Fruit fly (Drosophila melanogaster) whole organism, embryonic: ENCODE measurements around the gene Nup107.

Source experiments
- Atf6 ChIP-seq: fragments of 200-800 bp; sonication (Bioruptor generic); IDR thresholded peaks from 2 replicates; pipeline ENCODE4 v1.3.6; 2022; ENCODE audit warnings: missing biosample characterization, missing genetic modification characterization
- Blimp-1 ChIP-seq: fragments of 200-800 bp; sonication (Bioruptor generic); optimal IDR thresholded peaks from 3 replicates; lab custom pipeline; 2018; ENCODE audit warnings: missing biosample characterization, missing genetic modification characterization, mild to moderate bottlenecking, moderate library complexity, missing genetic modification reagents
- CG1233 ChIP-seq: fragments of 200-800 bp; sonication (Bioruptor generic); optimal IDR thresholded peaks from 4 replicates; lab custom pipeline; 2018; ENCODE audit warnings: missing biosample characterization, mild to moderate bottlenecking, missing genetic modification characterization
- CG12769 ChIP-seq: fragments of 200-800 bp; sonication (Bioruptor generic); optimal IDR thresholded peaks from 2 replicates; lab custom pipeline; 2019; ENCODE audit warnings: missing biosample characterization, mild to moderate bottlenecking, missing genetic modification characterization, moderate library complexity
- CG13775 ChIP-seq: fragments of 200-800 bp; sonication (Bioruptor generic); optimal IDR thresholded peaks from 3 replicates; lab custom pipeline; 2017; ENCODE audit warnings: missing biosample characterization, mild to moderate bottlenecking, missing genetic modification characterization
- CG15011 ChIP-seq: fragments of 200-800 bp; sonication (Bioruptor generic); optimal IDR thresholded peaks from 3 replicates; lab custom pipeline; 2018; ENCODE audit warnings: missing biosample characterization, mild to moderate bottlenecking, missing genetic modification characterization
- CG15601 ChIP-seq: fragments of 200-800 bp; sonication (Bioruptor generic); optimal IDR thresholded peaks from 3 replicates; lab custom pipeline; 2019; ENCODE audit warnings: missing biosample characterization, mild to moderate bottlenecking, missing genetic modification characterization, moderate library complexity
- CG1603 ChIP-seq: fragments of 200-800 bp; sonication (Bioruptor generic); optimal IDR thresholded peaks from 2 replicates; lab custom pipeline; 2019; ENCODE audit warnings: missing biosample characterization, mild to moderate bottlenecking, missing genetic modification characterization, moderate library complexity
- CG17912 ChIP-seq: fragments of 200-800 bp; sonication (Bioruptor generic); optimal IDR thresholded peaks from 2 replicates; lab custom pipeline; 2018; ENCODE audit warnings: missing biosample characterization, mild to moderate bottlenecking, missing genetic modification characterization
- CG1792 ChIP-seq: fragments of 200-800 bp; sonication (Bioruptor generic); optimal IDR thresholded peaks from 2 replicates; lab custom pipeline; 2016; ENCODE audit warnings: missing biosample characterization, missing genetic modification characterization
- CG2712 ChIP-seq: fragments of 200-800 bp; optimal IDR thresholded peaks from 3 replicates; lab custom pipeline; 2019; ENCODE audit warnings: missing biosample characterization, mild to moderate bottlenecking, missing genetic modification characterization, moderate library complexity
- CG42726 ChIP-seq: fragments of 200-800 bp; sonication (Bioruptor generic); IDR thresholded peaks from 2 replicates; pipeline ENCODE4 v1.3.6; 2022; ENCODE audit warnings: missing biosample characterization, missing genetic modification characterization; ENCODE audit not compliant: partially characterized antibody
- CG5953 ChIP-seq: fragments of 200-800 bp; sonication (Bioruptor generic); IDR thresholded peaks from 2 replicates; pipeline ENCODE4 v1.3.6; 2022; ENCODE audit warnings: missing biosample characterization, missing genetic modification characterization
- CG6254 ChIP-seq: fragments of 200-800 bp; sonication (Bioruptor generic); optimal IDR thresholded peaks from 3 replicates; lab custom pipeline; 2017; ENCODE audit warnings: mild to moderate bottlenecking, missing biosample characterization, missing genetic modification reagents, missing genetic modification characterization
- CG6765 ChIP-seq: fragments of 200-800 bp; sonication (Bioruptor generic); optimal IDR thresholded peaks from 3 replicates; lab custom pipeline; 2017; ENCODE audit warnings: missing biosample characterization, mild to moderate bottlenecking, missing genetic modification characterization
- CG6791 ChIP-seq: fragments of 200-800 bp; sonication (Bioruptor generic); IDR thresholded peaks from 3 replicates; pipeline ENCODE4 v1.3.6; 2022; ENCODE audit warnings: missing biosample characterization, missing genetic modification characterization; ENCODE audit not compliant: partially characterized antibody
- CG8290 ChIP-seq, 3 experiments: fragments of 200-800 bp; sonication (Bioruptor generic); optimal IDR thresholded peaks; 2 replicates each; lab custom pipeline; 2016 to 2019; ENCODE audit warnings: missing biosample characterization in 3 of 3, missing genetic modification characterization in 3 of 3, mild to moderate bottlenecking in 2 of 3, moderate library complexity in 1 of 3
- CG8924 ChIP-seq: fragments of 200-800 bp; optimal IDR thresholded peaks from 3 replicates; lab custom pipeline; 2019; ENCODE audit warnings: missing biosample characterization, mild to moderate bottlenecking, missing genetic modification characterization, moderate library complexity
- CG9215 ChIP-seq: fragments of 200-800 bp; sonication (Bioruptor generic); IDR thresholded peaks from 2 replicates; pipeline ENCODE4 v1.3.6; 2022; ENCODE audit warnings: missing biosample characterization, missing genetic modification characterization
- Dip2 ChIP-seq: fragments of 200-800 bp; sonication (Bioruptor generic); IDR thresholded peaks from 2 replicates; pipeline ENCODE4 v1.3.6; 2022; ENCODE audit warnings: missing biosample characterization, missing genetic modification characterization
- Dip3 ChIP-seq: fragments of 200-800 bp; sonication (Bioruptor generic); optimal IDR thresholded peaks from 3 replicates; lab custom pipeline; 2016; ENCODE audit warnings: missing biosample characterization, missing genetic modification characterization
- Fer1 ChIP-seq: fragments of 200-800 bp; sonication (Bioruptor generic); optimal IDR thresholded peaks from 2 replicates; lab custom pipeline; 2017; ENCODE audit warnings: missing biosample characterization, mild to moderate bottlenecking, missing genetic modification characterization
- Gug ChIP-seq: fragments of 200-800 bp; sonication (Bioruptor generic); IDR thresholded peaks from 4 replicates; pipeline ENCODE4 v1.3.6; 2022; ENCODE audit warnings: missing biosample characterization, missing genetic modification characterization
- HLHmδ ChIP-seq: fragments of 200-800 bp; sonication (Bioruptor generic); optimal IDR thresholded peaks from 2 replicates; lab custom pipeline; 2018; ENCODE audit warnings: missing biosample characterization, mild to moderate bottlenecking, missing genetic modification characterization, moderate library complexity
- MTF-1 ChIP-seq: fragments of 200-800 bp; sonication (Bioruptor generic); optimal IDR thresholded peaks from 2 replicates; lab custom pipeline; 2018; ENCODE audit warnings: missing biosample characterization, mild to moderate bottlenecking, missing genetic modification characterization, borderline replicate concordance
- Meics ChIP-seq: fragments of 200-800 bp; sonication (Bioruptor generic); optimal IDR thresholded peaks from 2 replicates; lab custom pipeline; 2017; ENCODE audit warnings: missing biosample characterization, mild to moderate bottlenecking, missing genetic modification characterization
- Mrtf ChIP-seq: fragments of 200-800 bp; sonication (Bioruptor generic); IDR thresholded peaks from 3 replicates; pipeline ENCODE4 v1.3.6; 2022; ENCODE audit warnings: missing biosample characterization, missing genetic modification characterization
- NfI ChIP-seq: fragments of 200-800 bp; sonication (Bioruptor generic); optimal IDR thresholded peaks from 3 replicates; lab custom pipeline; 2018; ENCODE audit warnings: missing biosample characterization, mild to moderate bottlenecking, missing genetic modification characterization, moderate library complexity
- Pdp1 ChIP-seq, 2 experiments: fragments of 200-800 bp; sonication (Bioruptor generic); optimal IDR thresholded peaks; 3 replicates each; lab custom pipeline; 2016; ENCODE audit warnings: missing biosample characterization in 2 of 2, missing genetic modification characterization in 2 of 2, mild to moderate bottlenecking in 1 of 2, moderate library complexity in 1 of 2
- Rfx ChIP-seq: fragments of 200-800 bp; sonication (Bioruptor generic); IDR thresholded peaks from 2 replicates; pipeline ENCODE4 v1.3.6; 2022; ENCODE audit warnings: missing biosample characterization, missing genetic modification characterization
- Sry-δ ChIP-seq: fragments of 200-800 bp; sonication (Bioruptor generic); optimal IDR thresholded peaks from 2 replicates; lab custom pipeline; 2016; ENCODE audit warnings: missing biosample characterization, missing genetic modification characterization
- Trl ChIP-seq, 3 experiments: fragments of >200 bp in 2 of 3; fragments of 200-800 bp in 1 of 3; sonication (Bioruptor generic) in 1 of 3; optimal IDR thresholded peaks; 2 replicates in 1 of 3; 3 replicates in 2 of 3; lab custom pipeline; 2016 to 2017; ENCODE audit warnings: missing biosample characterization in 1 of 3, missing genetic modification characterization in 1 of 3
- Vsx1 ChIP-seq: fragments of 200-800 bp; sonication (Bioruptor generic); optimal IDR thresholded peaks from 2 replicates; lab custom pipeline; 2017; ENCODE audit warnings: missing biosample characterization, mild to moderate bottlenecking, missing genetic modification characterization, missing genetic modification reagents
- ato ChIP-seq: fragments of 200-800 bp; sonication (Bioruptor generic); IDR thresholded peaks from 2 replicates; pipeline ENCODE4 v1.3.6; 2022; ENCODE audit warnings: missing biosample characterization, missing genetic modification characterization; ENCODE audit not compliant: partially characterized antibody
- bcd ChIP-seq: fragments of 200-800 bp; sonication (Bioruptor generic); optimal IDR thresholded peaks from 2 replicates; lab custom pipeline; 2017; ENCODE audit warnings: missing biosample characterization, mild to moderate bottlenecking, missing genetic modification characterization
- disco-r ChIP-seq: fragments of 200-800 bp; sonication (Bioruptor generic); optimal IDR thresholded peaks from 2 replicates; lab custom pipeline; 2016; ENCODE audit warnings: missing biosample characterization, missing genetic modification characterization
- dmrt99B ChIP-seq: fragments of 200-800 bp; sonication (Bioruptor generic); optimal IDR thresholded peaks from 2 replicates; lab custom pipeline; 2018; ENCODE audit warnings: missing biosample characterization, mild to moderate bottlenecking, missing genetic modification characterization, moderate library complexity
- fu2 ChIP-seq: fragments of 200-800 bp; sonication (Bioruptor generic); optimal IDR thresholded peaks from 2 replicates; lab custom pipeline; 2016; ENCODE audit warnings: missing biosample characterization, missing genetic modification characterization
- her ChIP-seq: fragments of 200-800 bp; sonication (Bioruptor generic); optimal IDR thresholded peaks from 2 replicates; lab custom pipeline; 2016; ENCODE audit warnings: missing biosample characterization, missing genetic modification characterization
- lilli ChIP-seq: fragments of 200-800 bp; sonication (Bioruptor generic); optimal IDR thresholded peaks from 3 replicates; lab custom pipeline; 2016; ENCODE audit warnings: missing biosample characterization, missing genetic modification characterization
- onecut ChIP-seq: fragments of 200-800 bp; sonication (Bioruptor generic); IDR thresholded peaks from 2 replicates; pipeline ENCODE4 v1.3.6; 2022; ENCODE audit warnings: missing biosample characterization, missing genetic modification characterization
- pan ChIP-seq, 4 experiments: fragments of >200 bp in 3 of 4; fragments of 200-800 bp in 1 of 4; sonication (Bioruptor generic) in 1 of 4; optimal IDR thresholded peaks in 3 of 4; IDR thresholded peaks in 1 of 4; 2 replicates each; pipeline versions ENCODE4 v1.3.6 to Lab custom; 2017 to 2022; ENCODE audit warnings: missing biosample characterization in 2 of 4, missing genetic modification characterization in 2 of 4, mixed read lengths in 1 of 4
- sima ChIP-seq: fragments of 200-800 bp; sonication (Bioruptor generic); optimal IDR thresholded peaks from 2 replicates; lab custom pipeline; 2016; ENCODE audit warnings: missing biosample characterization, missing genetic modification characterization
- ssp ChIP-seq: fragments of 200-800 bp; sonication (Bioruptor generic); IDR thresholded peaks from 2 replicates; pipeline ENCODE4 v1.3.6; 2022; ENCODE audit warnings: missing biosample characterization, missing genetic modification characterization
- stc ChIP-seq: fragments of 200-800 bp; sonication (Bioruptor generic); IDR thresholded peaks from 2 replicates; pipeline ENCODE4 v1.3.6; 2022; ENCODE audit warnings: missing biosample characterization, missing genetic modification characterization
- unpg ChIP-seq: fragments of 200-800 bp; sonication (Bioruptor generic); optimal IDR thresholded peaks from 3 replicates; lab custom pipeline; 2018; ENCODE audit warnings: missing biosample characterization, mild to moderate bottlenecking, missing genetic modification characterization, moderate library complexity
- vvl ChIP-seq: fragments of 200-800 bp; sonication (Bioruptor generic); IDR thresholded peaks from 2 replicates; pipeline ENCODE4 v1.3.6; 2022; ENCODE audit warnings: missing biosample characterization, missing genetic modification characterization
- wdn ChIP-seq: fragments of 200-800 bp; sonication (Bioruptor generic); IDR thresholded peaks from 2 replicates; pipeline ENCODE4 v1.3.6; 2022; ENCODE audit warnings: missing biosample characterization, missing genetic modification characterization

The Nup107 gene

DNA sequence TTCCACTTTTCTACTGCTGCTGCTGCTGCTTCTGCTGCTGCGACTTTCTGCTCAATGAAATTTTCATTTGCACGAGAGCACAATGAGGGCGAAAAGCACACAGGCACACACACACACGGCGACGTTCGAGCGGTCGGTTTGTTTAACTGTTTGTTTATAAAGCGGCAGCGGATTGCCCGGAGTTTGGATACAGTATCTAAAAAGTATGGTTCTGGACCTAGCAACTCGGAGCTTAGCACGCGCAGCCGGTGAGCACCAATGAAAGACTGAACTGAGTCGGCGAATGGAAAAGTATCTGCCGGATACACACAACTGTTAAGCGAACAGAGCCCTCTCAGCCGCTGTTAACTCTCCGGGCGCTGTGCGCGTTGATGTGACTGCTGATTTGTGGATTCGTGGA lies 20.2 kb upstream of the Nup107 start, which contains the start of gene CG17124 (continued):
- TF ChIP-seq her (GFP tag; lab: Kevin White, UChicago) (peak; percentile 64), CG1792 (peak; percentile 10), Vsx1 (GFP tag; lab: Kevin White, UChicago) (no peak), CG8290 (GFP tag; optimal IDR thresholded peaks at IDR 0.05; lab: Kevin White, UChicago) (no peak), CG8290 (tag; optimal IDR thresholded peaks at IDR 0.05; lab: Kevin White, UChicago) (peak in 1 of 2 experiments; percentile 76), NfI (peak; percentile 30), CG6254 (no peak), ssp (GFP tag; lab: Robert Waterston, UW) (no peak), CG15601 (tag; lab: Kevin White, UChicago) (peak; percentile 22), MTF-1 (GFP tag; lab: Kevin White, UChicago) (peak; percentile 64), ato (0 out of 2 replicates have a peak, but pooled peaks have one; percentile 9), stc (GFP tag; lab: Robert Waterston, UW) (peak; percentile 39; the same call in 1 of the 2 replicates), CG13775 (no peak), unpg (GFP tag; lab: Kevin White, UChicago) (peak; percentile 29), CG42726 (GFP tag; lab: Robert Waterston, UW) (peak; percentile 64; the same call in 1 of the 2 replicates), fu2 (no peak), CG1603 (peak; percentile 2), Mrtf (GFP tag; lab: Robert Waterston, UW) (no peak), onecut (GFP tag; lab: Robert Waterston, UW) (peak; percentile 59), Dip2 (GFP tag; lab: Robert Waterston, UW) (no peak), CG1233 (GFP tag; lab: Kevin White, UChicago) (no peak), vvl (GFP tag; lab: Robert Waterston, UW) (peak; percentile 71; the same call in 1 of the 2 replicates), dmrt99B (tag; lab: Kevin White, UChicago) (peak; percentile 46), CG17912 (GFP tag; lab: Kevin White, UChicago) (no peak), CG6765 (GFP tag; lab: Kevin White, UChicago) (peak; percentile 74), Dip3 (GFP tag; lab: Kevin White, UChicago) (no peak), Rfx (GFP tag; lab: Robert Waterston, UW) (peak; percentile 51; the same call in 1 of the 2 replicates), Fer1 (GFP tag; lab: Kevin White, UChicago) (peak; percentile 72), lilli (GFP tag; lab: Kevin White, UChicago) (peak; percentile 9), Meics (peak; percentile 43), CG5953 (GFP tag; lab: Robert Waterston, UW) (0 out of 2 replicates have a peak, but pooled peaks have one; percentile 51), CG8924 (tag; lab: Kevin White, UChicago) (peak; percentile 49), CG12769 (peak; percentile 77), CG6791 (peak; percentile 48; the same call in 2 of the 3 replicates), Atf6 (GFP tag; lab: Robert Waterston, UW) (peak; percentile 63), disco-r (no peak), pan (optimal IDR thresholded peaks at IDR 0.05; lab: Kevin White, UChicago) (no peak), pan (GFP tag; optimal IDR thresholded peaks at IDR 0.05 in 1 of 2, IDR thresholded peaks at IDR 0.05 in 1 of 2) (peak in 1 of 2 experiments; percentile 48), Trl (optimal IDR thresholded peaks at IDR 0.05; lab: Kevin White, UChicago) (peak; percentile 43 to 61), Trl (GFP tag; optimal IDR thresholded peaks at IDR 0.05; lab: Kevin White, UChicago) (peak; percentile 44), wdn (0 out of 2 replicates have a peak, but pooled peaks have one; percentile 29), bcd (GFP tag; lab: Kevin White, UChicago) (peak; percentile 18), CG15011 (GFP tag; lab: Kevin White, UChicago) (no peak), HLHmδ (GFP tag; lab: Kevin White, UChicago) (peak; percentile 71), CG9215 (GFP tag; lab: Robert Waterston, UW) (no peak), Gug (no peak), Pdp1 (GFP tag; optimal IDR thresholded peaks at IDR 0.05; lab: Kevin White, UChicago) (no peak), CG2712 (tag; lab: Kevin White, UChicago) (peak; percentile 19), sima (GFP tag; lab: Kevin White, UChicago) (no peak), Sry-δ (GFP tag; lab: Kevin White, UChicago) (peak; percentile 1), Blimp-1 (GFP tag; lab: Kevin White, UChicago) (peak; percentile 9)
